Worm (Caenorhabditis elegans) whole organism, L3 larva: Measurements from ENCODE around the gene F28B1.9.

Experiments
- ama-1 ChIP-seq: fragments of 150-350 bp; optimal IDR thresholded peaks from 2 replicates; lab custom pipeline; 2018
- lin-39 ChIP-seq: fragments of 150-350 bp; optimal IDR thresholded peaks from 2 replicates; lab custom pipeline; 2018; ENCODE audit warnings: missing biosample characterization, missing genetic modification reagents, missing genetic modification characterization

ce11 chrV:17082718-17083117, 21.0 kb downstream of the F28B1.9 start, which contains the start of gene T05E12.9:
- no peak for TF ChIP-seq lin-39
- TF ChIP-seq ama-1 (lab: Kevin White, UChicago): no peak
